Fruit fly (Drosophila melanogaster) whole organism, pupa: ENCODE measurements around the gene mura.
A peak's percentile ranks its signal among the peaks of the same experiment; 100 is the strongest.

Source experiments
- CG10348 ChIP-seq: fragments of 200-800 bp; sonication (Bioruptor generic); IDR thresholded peaks from 2 replicates; pipeline ENCODE4 v1.3.6; 2022; ENCODE audit warnings: missing biosample characterization, missing genetic modification characterization
- CG12605 ChIP-seq: fragments of 200-800 bp; sonication (Bioruptor generic); IDR thresholded peaks from 2 replicates; pipeline ENCODE4 v1.3.6; 2022; ENCODE audit warnings: missing biosample characterization, missing genetic modification characterization
- CG13204 ChIP-seq: fragments of 200-800 bp; sonication (Bioruptor generic); optimal IDR thresholded peaks from 2 replicates; lab custom pipeline; 2018; ENCODE audit warnings: missing biosample characterization, mild to moderate bottlenecking, missing genetic modification characterization, moderate library complexity
- CG14655 ChIP-seq: fragments of 200-800 bp; sonication (Bioruptor generic); optimal IDR thresholded peaks from 3 replicates; lab custom pipeline; 2017; ENCODE audit warnings: mild to moderate bottlenecking, missing biosample characterization, missing genetic modification reagents, missing genetic modification characterization
- CG15710 ChIP-seq: fragments of 200-800 bp; sonication (Bioruptor generic); optimal IDR thresholded peaks from 2 replicates; lab custom pipeline; 2018; ENCODE audit warnings: missing biosample characterization, mild to moderate bottlenecking, missing genetic modification characterization, moderate library complexity
- CG17806 ChIP-seq: fragments of 200-800 bp; sonication (Bioruptor generic); optimal IDR thresholded peaks from 2 replicates; lab custom pipeline; 2018; ENCODE audit warnings: missing biosample characterization, mild to moderate bottlenecking, missing genetic modification characterization, moderate library complexity
- CG32121 ChIP-seq: fragments of 200-800 bp; sonication (Bioruptor generic); IDR thresholded peaks from 2 replicates; pipeline ENCODE4 v1.3.6; 2022; ENCODE audit warnings: missing biosample characterization, missing genetic modification characterization
- CG34367 ChIP-seq: fragments of 200-800 bp; sonication (Bioruptor generic); optimal IDR thresholded peaks from 2 replicates; lab custom pipeline; 2018; ENCODE audit warnings: missing biosample characterization, mild to moderate bottlenecking, missing genetic modification characterization
- CG4496 ChIP-seq: fragments of 200-800 bp; sonication (Bioruptor generic); IDR thresholded peaks from 3 replicates; pipeline ENCODE4 v1.3.6; 2022; ENCODE audit warnings: missing biosample characterization, missing genetic modification characterization
- CG8159 ChIP-seq: fragments of 200-800 bp; sonication (Bioruptor generic); optimal IDR thresholded peaks from 3 replicates; lab custom pipeline; 2018; ENCODE audit warnings: missing biosample characterization, mild to moderate bottlenecking, missing genetic modification characterization, moderate library complexity
- CG8301 ChIP-seq: fragments of 200-800 bp; sonication (Bioruptor generic); optimal IDR thresholded peaks from 2 replicates; lab custom pipeline; 2018; ENCODE audit warnings: missing biosample characterization, mild to moderate bottlenecking, missing genetic modification characterization
- CG9948 ChIP-seq: fragments of 200-800 bp; sonication (Bioruptor generic); optimal IDR thresholded peaks from 2 replicates; lab custom pipeline; 2018; ENCODE audit warnings: missing biosample characterization, mild to moderate bottlenecking, missing genetic modification characterization, moderate library complexity
- D1 ChIP-seq: fragments of 200-800 bp; sonication (Bioruptor generic); optimal IDR thresholded peaks from 2 replicates; lab custom pipeline; 2018; ENCODE audit warnings: missing biosample characterization, mild to moderate bottlenecking, missing genetic modification characterization, moderate library complexity
- EcR ChIP-seq: fragments of 200-800 bp; sonication (Bioruptor generic); optimal IDR thresholded peaks from 3 replicates; lab custom pipeline; 2019; ENCODE audit warnings: missing biosample characterization, missing genetic modification characterization, mild to moderate bottlenecking, moderate library complexity, missing genetic modification reagents
- Ets98B ChIP-seq: fragments of 200-800 bp; sonication (Bioruptor generic); IDR thresholded peaks from 2 replicates; pipeline ENCODE4 v1.3.6; 2022; ENCODE audit warnings: missing biosample characterization, missing genetic modification characterization
- Pif1A ChIP-seq: fragments of 200-800 bp; sonication (Bioruptor generic); optimal IDR thresholded peaks from 3 replicates; lab custom pipeline; 2016; ENCODE audit warnings: missing biosample characterization, missing genetic modification characterization
- Pif1B ChIP-seq: fragments of 200-800 bp; sonication (Bioruptor generic); optimal IDR thresholded peaks from 3 replicates; lab custom pipeline; 2016; ENCODE audit warnings: missing biosample characterization, missing genetic modification characterization
- Snoo ChIP-seq: fragments of 200-800 bp; sonication (Bioruptor generic); optimal IDR thresholded peaks from 3 replicates; lab custom pipeline; 2017; ENCODE audit warnings: missing biosample characterization, mild to moderate bottlenecking, missing genetic modification characterization, inconsistent platforms
- fd96Ca ChIP-seq: fragments of 200-800 bp; sonication (Bioruptor generic); IDR thresholded peaks from 3 replicates; pipeline ENCODE4 v1.3.6; 2022; ENCODE audit warnings: missing biosample characterization, missing genetic modification characterization
- gl ChIP-seq: fragments of 200-800 bp; sonication (Bioruptor generic); optimal IDR thresholded peaks from 2 replicates; lab custom pipeline; 2018; ENCODE audit warnings: missing biosample characterization, mild to moderate bottlenecking, missing genetic modification characterization
- rn ChIP-seq: fragments of 200-800 bp; sonication (Bioruptor generic); IDR thresholded peaks from 2 replicates; pipeline ENCODE4 v1.3.6; 2022; ENCODE audit warnings: missing biosample characterization, missing genetic modification characterization

The mura gene

dm6 chr3R:9543495-9544180, 8.0 kb downstream of the mura start:
- no peak for TF ChIP-seq CG17806 (tag; lab: Kevin White, UChicago)
- TF ChIP-seq EcR (GFP tag; lab: Kevin White, UChicago): no peak
- TF ChIP-seq gl (tag; lab: Kevin White, UChicago): no peak
- TF ChIP-seq Pif1A: no peak
- TF ChIP-seq, all 21 proteins: peak for 0

- TF ChIP-seq EcR (GFP tag; lab: Kevin White, UChicago) (peak; percentile 69), fd96Ca (no peak), D1 (tag; lab: Kevin White, UChicago) (no peak), CG12605 (GFP tag; lab: Robert Waterston, UW) (peak; percentile 53), CG15710 (no peak), CG4496 (peak; percentile 27; the same call in 2 of the 3 replicates), Ets98B (GFP tag; lab: Robert Waterston, UW) (peak; percentile 7; the same call in 1 of the 2 replicates)
These were observed 16.9 kb downstream of the mura start for dm6 chr3R:9534595-9535217.

- TF ChIP-seq CG34367 (tag; lab: Kevin White, UChicago) (peak; percentile 86), CG15710 (peak; percentile 85), CG32121 (GFP tag; lab: Robert Waterston, UW) (peak; percentile 91), CG14655 (peak; percentile 93), Ets98B (GFP tag; lab: Robert Waterston, UW) (peak; percentile 93), rn (GFP tag; lab: Robert Waterston, UW) (peak; percentile 82), Pif1A (peak; percentile 87), Pif1B (peak; percentile 75), CG8159 (tag; lab: Kevin White, UChicago) (peak; percentile 90), CG12605 (GFP tag; lab: Robert Waterston, UW) (peak; percentile 83), fd96Ca (peak; percentile 51; the same call in 1 of the 3 replicates), Snoo (peak; percentile 79), CG17806 (tag; lab: Kevin White, UChicago) (peak; percentile 90), CG10348 (peak; percentile 44; the same call in 1 of the 2 replicates), CG13204 (peak; percentile 22), CG8301 (tag; lab: Kevin White, UChicago) (peak; percentile 94), CG9948 (tag; lab: Kevin White, UChicago) (peak; percentile 91), CG4496 (peak; percentile 96), EcR (GFP tag; lab: Kevin White, UChicago) (no peak), D1 (tag; lab: Kevin White, UChicago) (peak; percentile 85), gl (tag; lab: Kevin White, UChicago) (peak; percentile 45)
- TF ChIP-seq, all 21 proteins: peak for 20
These were observed 17.5 kb downstream of the mura start for dm6 chr3R:9534125-9534496.

dm6 chr3R:9533181-9534124, 18.2 kb downstream of the mura start:
- TF ChIP-seq Pif1A: peak; percentile 98
- peak; percentile 75 for TF ChIP-seq CG10348
- TF ChIP-seq CG34367 (tag; lab: Kevin White, UChicago): peak; percentile 92
- peak; percentile 98 for TF ChIP-seq Snoo
- peak; percentile 66 for TF ChIP-seq rn (GFP tag; lab: Robert Waterston, UW)
- peak; percentile 91 for TF ChIP-seq CG32121 (GFP tag; lab: Robert Waterston, UW)
- peak; percentile 77; the same call in 1 of the 2 replicates for TF ChIP-seq Ets98B (GFP tag; lab: Robert Waterston, UW)
- peak; percentile 96 for TF ChIP-seq CG9948 (tag; lab: Kevin White, UChicago)
- TF ChIP-seq fd96Ca: peak; percentile 93
- peak; percentile 98 for TF ChIP-seq CG8301 (tag; lab: Kevin White, UChicago)
- peak; percentile 97 for TF ChIP-seq CG8159 (tag; lab: Kevin White, UChicago)
- peak; percentile 94 for TF ChIP-seq CG15710
- peak; percentile 90; the same call in 2 of the 3 replicates for TF ChIP-seq CG4496
- peak; percentile 85 for TF ChIP-seq gl (tag; lab: Kevin White, UChicago)
- peak; percentile 91 for TF ChIP-seq CG17806 (tag; lab: Kevin White, UChicago)
- peak; percentile 48 for TF ChIP-seq EcR (GFP tag; lab: Kevin White, UChicago)
- TF ChIP-seq D1 (tag; lab: Kevin White, UChicago): peak; percentile 95
- TF ChIP-seq CG14655: peak; percentile 99
- TF ChIP-seq CG13204: peak; percentile 89
- TF ChIP-seq CG12605 (GFP tag; lab: Robert Waterston, UW): peak; percentile 44; the same call in 1 of the 2 replicates
- TF ChIP-seq Pif1B: peak; percentile 97

dm6 chr3R:9532437-9533180, 19.0 kb downstream of the mura start, which contains the start of gene by:
by (minus strand) TSS chr3R:9533011.
- no peak for TF ChIP-seq fd96Ca
